Worm (Caenorhabditis elegans) whole organism, L4/young adult: ENCODE results near the gene F23A7.1.

Source experiments
- W03F9.2 ChIP-seq: fragments of 150-350 bp; optimal IDR thresholded peaks from 2 replicates; lab custom pipeline; 2014; ENCODE audit warnings: missing biosample characterization, missing genetic modification characterization
- dao-5 ChIP-seq: sonication (generic microtip); optimal IDR thresholded peaks from 2 replicates; lab custom pipeline; 2016; ENCODE audit warnings: missing genotype, missing genetic modification characterization, moderate library complexity, missing compliant biosample characterization
- him-1 ChIP-seq: sonication (generic microtip); optimal IDR thresholded peaks from 2 replicates; lab custom pipeline; 2016; ENCODE audit warnings: missing genotype, missing genetic modification reagents, missing genetic modification characterization, missing compliant biosample characterization

Gene F23A7.1

ce11 chrX:16265636-16266384, 48.6 kb downstream of the F23A7.1 start, which contains the start of gene mua-6:
TSS of gene mua-6 (minus strand) at chrX:16265686.
- TF ChIP-seq dao-5 (tag; lab: Kevin White, UChicago) (no peak), W03F9.2 (tag; lab: Kevin White, UChicago) (no peak), him-1 (tag; lab: Kevin White, UChicago) (no peak)
